Fruit fly (Drosophila melanogaster): ENCODE data around the gene Argk2.

Gene Argk2

DNA sequence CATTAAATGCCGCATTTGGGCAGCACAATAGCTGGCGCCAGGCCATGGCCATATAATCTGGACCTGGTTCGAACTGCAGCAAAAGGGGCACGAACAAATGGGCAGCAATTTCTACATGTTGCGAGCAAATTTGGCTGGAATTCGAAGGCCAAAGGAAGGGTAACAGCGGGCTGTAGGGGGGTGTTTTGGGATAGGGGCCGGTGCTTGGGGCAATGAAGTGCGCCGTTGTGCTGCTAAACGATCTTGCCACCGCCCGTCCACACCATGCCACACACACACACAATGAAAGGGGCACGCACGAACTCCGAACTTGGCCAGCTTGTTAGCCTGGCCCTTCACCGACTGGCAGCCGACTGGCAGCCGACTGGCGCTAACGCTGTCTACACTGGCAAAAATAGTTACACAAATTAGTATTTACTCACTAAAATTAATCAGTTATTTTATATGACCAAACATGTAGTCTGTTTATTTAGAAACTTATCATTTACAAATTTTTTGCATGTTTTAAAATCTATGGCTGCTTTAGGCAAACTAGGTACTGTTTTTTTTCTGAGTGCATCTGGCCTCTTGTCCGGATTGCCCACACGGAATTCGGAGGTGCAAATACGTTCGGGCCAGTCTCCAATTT is 13.1 kb upstream of the Argk2 start (continued):
- TF ChIP-seq Pdp1 (GFP tag; optimal IDR thresholded peaks at IDR 0.05) (peak in 1 of 2 experiments; percentile 43), CG11247 (GFP tag; IDR thresholded peaks at IDR 0.05) (no peak), pros (GFP tag; optimal IDR thresholded peaks at IDR 0.05) (no peak), so (GFP tag; IDR thresholded peaks at IDR 0.05) (peak; percentile 76), CG7357 (GFP tag; IDR thresholded peaks at IDR 0.05) (peak; percentile 47; the same call in 1 of the 3 replicates), CG8388 (GFP tag; optimal IDR thresholded peaks at IDR 0.05) (peak; percentile 22), unpg (GFP tag; optimal IDR thresholded peaks at IDR 0.05) (peak; percentile 3), CG10462 (GFP tag; optimal IDR thresholded peaks at IDR 0.05) (no peak), lola (GFP tag; optimal IDR thresholded peaks at IDR 0.05) (peak in 1 of 3 experiments; percentile 72), CG18619 (GFP tag; optimal IDR thresholded peaks at IDR 0.05) (no peak), amos (GFP tag; IDR thresholded peaks at IDR 0.05; ENCODE audit: partially characterized antibody) (no peak), Ptx1 (GFP tag; IDR thresholded peaks at IDR 0.05) (peak; percentile 70), psq (GFP tag; optimal IDR thresholded peaks at IDR 0.05) (no peak), CG4328 (GFP tag; optimal IDR thresholded peaks at IDR 0.05) (peak; percentile 24), CG13624 (GFP tag; optimal IDR thresholded peaks at IDR 0.05) (no peak), Sox102F (GFP tag; optimal IDR thresholded peaks at IDR 0.05) (peak; percentile 50), ara (GFP tag; IDR thresholded peaks at IDR 0.05) (peak; percentile 90), HLH4C (GFP tag; IDR thresholded peaks at IDR 0.05; ENCODE audit: partially characterized antibody) (no peak), gsb-n (tag; optimal IDR thresholded peaks at IDR 0.05) (peak; percentile 15), CG3065 (GFP tag; optimal IDR thresholded peaks at IDR 0.05) (no peak), ab (GFP tag; optimal IDR thresholded peaks at IDR 0.05) (no peak), MESR4 (GFP tag; optimal IDR thresholded peaks at IDR 0.05) (no peak), CG10543 (GFP tag; optimal IDR thresholded peaks at IDR 0.05) (no peak), scrt (GFP tag; optimal IDR thresholded peaks at IDR 0.05) (peak; percentile 32), dan (GFP tag; IDR thresholded peaks at IDR 0.05) (0 out of 2 replicates have a peak, but pooled peaks have one; percentile 51), CG1529 (GFP tag; optimal IDR thresholded peaks at IDR 0.05) (peak; percentile 27), hth (optimal IDR thresholded peaks at IDR 0.05) (no peak), CG4617 (GFP tag; optimal IDR thresholded peaks at IDR 0.05; ENCODE audit: borderline replicate concordance) (no peak), Dll (GFP tag; IDR thresholded peaks at IDR 0.05; ENCODE audit: partially characterized antibody) (no peak), HmgZ (tag; optimal IDR thresholded peaks at IDR 0.05) (no peak), CG17328 (GFP tag; IDR thresholded peaks at IDR 0.05) (peak; percentile 85), CG1233 (GFP tag; optimal IDR thresholded peaks at IDR 0.05) (peak; percentile 35), ems (GFP tag; optimal IDR thresholded peaks at IDR 0.05) (no peak), C15 (GFP tag; IDR thresholded peaks at IDR 0.05) (no peak), bab2 (GFP tag; optimal IDR thresholded peaks at IDR 0.05) (peak; percentile 41), CG8944 (GFP tag; optimal IDR thresholded peaks at IDR 0.05) (peak; percentile 22), CG11695 (GFP tag; IDR thresholded peaks at IDR 0.05) (0 out of 3 replicates have a peak, but pooled peaks have one; percentile 52), CG7745 (tag; optimal IDR thresholded peaks at IDR 0.05) (no peak), CG13424 (tag; optimal IDR thresholded peaks at IDR 0.05) (peak; percentile 38), Sin3A (optimal IDR thresholded peaks at IDR 0.05) (no peak), Hand (GFP tag; optimal IDR thresholded peaks at IDR 0.05) (no peak), cato (GFP tag; optimal IDR thresholded peaks at IDR 0.05; ENCODE audit: borderline replicate concordance) (no peak), sens (GFP tag) (peak; percentile 94), CG18764 (GFP tag; optimal IDR thresholded peaks at IDR 0.05) (peak; percentile 55), btn (GFP tag; optimal IDR thresholded peaks at IDR 0.05) (peak; percentile 76), Adf1 (GFP tag; IDR thresholded peaks at IDR 0.05) (no peak), Doc3 (GFP tag; IDR thresholded peaks at IDR 0.05; ENCODE audit: partially characterized antibody) (no peak), CG14050 (GFP tag; IDR thresholded peaks at IDR 0.05) (peak; percentile 15; the same call in 1 of the 3 replicates), Ssrp (tag; optimal IDR thresholded peaks at IDR 0.05) (peak; percentile 22), Mad (GFP tag; optimal IDR thresholded peaks at IDR 0.05) (no peak)
